Worm (Caenorhabditis elegans): Measurements from ENCODE around the gene cyp-35B3.

DNA sequence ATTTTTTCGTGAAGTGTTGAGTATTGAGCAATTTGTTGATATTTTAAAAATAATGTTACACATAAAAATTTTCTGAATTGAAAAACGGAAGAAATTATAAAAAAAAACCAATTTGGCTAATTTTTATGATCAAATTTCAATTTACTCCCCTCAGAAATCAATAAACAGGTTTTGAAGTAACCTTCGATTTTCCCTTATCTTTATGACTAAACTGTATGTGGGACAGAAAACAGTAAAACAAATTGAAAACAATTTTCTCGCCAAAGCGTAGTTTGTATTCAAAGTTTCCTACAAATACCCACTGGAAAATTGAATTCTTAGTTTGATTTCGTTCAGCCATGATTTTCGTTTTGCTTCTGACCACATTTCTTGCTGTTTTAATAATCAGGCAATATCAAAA lies 6.4 kb upstream of the cyp-35B3 start, which contains the start of gene cyp-35B1:
- TF ChIP-seq unc-62 (GFP tag; optimal IDR thresholded peaks at IDR 0.05) (no peak), die-1 (tag; optimal IDR thresholded peaks at IDR 0.05) (no peak), snpc-4 (GFP tag; optimal IDR thresholded peaks at IDR 0.05) (no peak), snpc-4 (tag; optimal IDR thresholded peaks at IDR 0.05) (no peak), B0035.1 (tag; optimal IDR thresholded peaks at IDR 0.05) (no peak), attf-6 (GFP tag; IDR thresholded peaks at IDR 0.05) (no peak), madf-6 (GFP tag; IDR thresholded peaks at IDR 0.05) (no peak), ceh-27 (GFP tag; optimal IDR thresholded peaks at IDR 0.05) (no peak), nhr-90 (tag; optimal IDR thresholded peaks at IDR 0.05) (no peak), bed-1 (GFP tag; IDR thresholded peaks at IDR 0.05) (no peak), lin-26 (GFP tag; IDR thresholded peaks at IDR 0.05) (no peak), snpc-1.3 (tag; optimal IDR thresholded peaks at IDR 0.05; ENCODE audit: insufficient read depth) (no peak), madf-3 (GFP tag; IDR thresholded peaks at IDR 0.05) (no peak)
